Worm (Caenorhabditis elegans) whole organism, early embryonic: Measurements from ENCODE around the gene exc-14.

Source experiments
- B0310.2 ChIP-seq: sonication (generic microtip); optimal IDR thresholded peaks from 2 replicates; lab custom pipeline; 2016; ENCODE audit warnings: mild to moderate bottlenecking, missing genetic modification characterization, missing compliant biosample characterization
- F13C5.2 ChIP-seq: sonication (generic microtip); optimal IDR thresholded peaks from 2 replicates; lab custom pipeline; 2017; ENCODE audit warnings: mild to moderate bottlenecking, missing genetic modification characterization, inconsistent platforms, missing compliant biosample characterization
- aly-1 ChIP-seq: sonication (generic microtip); optimal IDR thresholded peaks from 2 replicates; lab custom pipeline; 2016; ENCODE audit warnings: missing genetic modification characterization, missing compliant biosample characterization
- ama-1 ChIP-seq: fragments of 150-350 bp; optimal IDR thresholded peaks from 2 replicates; lab custom pipeline; 2014
- ceh-13 ChIP-seq: fragments of 200-800 bp; sonication (Bioruptor generic); optimal IDR thresholded peaks from 2 replicates; lab custom pipeline; 2018; ENCODE audit warnings: mild to moderate bottlenecking, missing genetic modification characterization, missing compliant biosample characterization
- ceh-36 ChIP-seq: sonication (generic microtip); optimal IDR thresholded peaks from 2 replicates; lab custom pipeline; 2016; ENCODE audit warnings: missing genetic modification characterization, inconsistent platforms, missing compliant biosample characterization
- ets-7 ChIP-seq: sonication (generic microtip); optimal IDR thresholded peaks from 2 replicates; lab custom pipeline; 2016; ENCODE audit warnings: missing genotype, missing genetic modification characterization, missing compliant biosample characterization
- flt-1 ChIP-seq: fragments of 200-800 bp; sonication (Bioruptor generic); IDR thresholded peaks from 2 replicates; pipeline ENCODE4 v1.3.6; 2022; ENCODE audit warnings: missing genetic modification characterization, missing compliant biosample characterization
- hmbx-1 ChIP-seq: sonication (generic microtip); optimal IDR thresholded peaks from 2 replicates; lab custom pipeline; 2016; ENCODE audit warnings: mild to moderate bottlenecking, missing genetic modification characterization, missing compliant biosample characterization
- hmg-4 ChIP-seq: fragments of 200-800 bp; sonication (Bioruptor generic); optimal IDR thresholded peaks from 2 replicates; lab custom pipeline; 2018; ENCODE audit warnings: mild to moderate bottlenecking, missing genetic modification characterization, missing compliant biosample characterization
- hnd-1 ChIP-seq: sonication (generic microtip); optimal IDR thresholded peaks from 2 replicates; lab custom pipeline; 2016; ENCODE audit warnings: missing genetic modification characterization, missing compliant biosample characterization
- pes-1 ChIP-seq: fragments of 200-800 bp; sonication (Bioruptor generic); IDR thresholded peaks from 2 replicates; pipeline ENCODE4 v1.3.6; 2022; ENCODE audit warnings: missing genetic modification reagents, missing genetic modification characterization, missing compliant biosample characterization
- scrt-1 ChIP-seq: fragments of 200-800 bp; sonication (Bioruptor generic); IDR thresholded peaks from 2 replicates; pipeline ENCODE4 v1.3.6; 2022; ENCODE audit warnings: missing genetic modification characterization, missing compliant biosample characterization
- sea-1 ChIP-seq: fragments of 200-800 bp; sonication (Bioruptor generic); conservative IDR thresholded peaks from 2 replicates; pipeline ENCODE4 v1.3.6; 2022; ENCODE audit warnings: missing genetic modification characterization, missing compliant biosample characterization
- tbx-11 ChIP-seq: fragments of 200-800 bp; sonication (Bioruptor generic); IDR thresholded peaks from 2 replicates; pipeline ENCODE4 v1.3.6; 2022; ENCODE audit warnings: missing genetic modification characterization, missing compliant biosample characterization
- tbx-37 ChIP-seq: fragments of 200-800 bp; sonication (Bioruptor generic); conservative IDR thresholded peaks from 2 replicates; pipeline ENCODE4 v1.3.6; 2022; ENCODE audit warnings: missing genetic modification reagents, missing genetic modification characterization, missing compliant biosample characterization
- tra-4 ChIP-seq: sonication (generic microtip); optimal IDR thresholded peaks from 2 replicates; lab custom pipeline; 2017; ENCODE audit warnings: missing genetic modification characterization, missing compliant biosample characterization

Gene exc-14

DNA sequence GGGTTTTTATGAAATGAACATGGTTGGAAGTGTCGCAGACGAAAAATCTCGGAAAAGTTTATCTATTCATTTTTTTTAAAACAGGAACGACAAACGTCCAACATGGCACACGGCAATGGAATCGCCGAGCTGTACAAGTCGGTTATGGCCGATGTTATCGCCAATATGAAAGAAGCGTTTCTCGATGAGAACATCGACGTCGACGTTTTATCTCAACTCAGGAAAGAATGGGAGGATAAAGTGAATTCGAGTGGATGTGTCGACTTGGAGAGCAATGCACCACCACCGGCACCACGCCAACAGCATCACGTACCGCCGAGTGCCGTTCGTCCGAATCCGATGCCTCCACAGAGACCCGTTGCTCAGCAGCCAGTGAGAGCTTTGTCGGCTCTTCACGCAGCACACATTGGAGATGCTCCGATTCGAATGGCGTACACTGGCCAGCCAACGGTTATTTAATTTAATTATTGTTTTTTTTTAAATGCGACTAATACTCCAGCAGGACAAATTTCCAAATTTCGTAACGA lies 4.1 kb upstream of the exc-14 start:
- TF ChIP-seq ets-7 (tag; lab: Kevin White, UChicago), result no peak
- no peak for TF ChIP-seq tbx-37
- no peak for TF ChIP-seq tra-4
- no peak for TF ChIP-seq F13C5.2 (tag; lab: Kevin White, UChicago)
- TF ChIP-seq hmg-4 (GFP tag; lab: Kevin White, UChicago), result no peak
- TF ChIP-seq sea-1, result no peak
- no peak for TF ChIP-seq hnd-1
- TF ChIP-seq ama-1 (lab: Kevin White, UChicago), result no peak
- TF ChIP-seq hmbx-1, result no peak
- TF ChIP-seq flt-1, result no peak
- no peak for TF ChIP-seq pes-1 (GFP tag; lab: Robert Waterston, UW)

DNA sequence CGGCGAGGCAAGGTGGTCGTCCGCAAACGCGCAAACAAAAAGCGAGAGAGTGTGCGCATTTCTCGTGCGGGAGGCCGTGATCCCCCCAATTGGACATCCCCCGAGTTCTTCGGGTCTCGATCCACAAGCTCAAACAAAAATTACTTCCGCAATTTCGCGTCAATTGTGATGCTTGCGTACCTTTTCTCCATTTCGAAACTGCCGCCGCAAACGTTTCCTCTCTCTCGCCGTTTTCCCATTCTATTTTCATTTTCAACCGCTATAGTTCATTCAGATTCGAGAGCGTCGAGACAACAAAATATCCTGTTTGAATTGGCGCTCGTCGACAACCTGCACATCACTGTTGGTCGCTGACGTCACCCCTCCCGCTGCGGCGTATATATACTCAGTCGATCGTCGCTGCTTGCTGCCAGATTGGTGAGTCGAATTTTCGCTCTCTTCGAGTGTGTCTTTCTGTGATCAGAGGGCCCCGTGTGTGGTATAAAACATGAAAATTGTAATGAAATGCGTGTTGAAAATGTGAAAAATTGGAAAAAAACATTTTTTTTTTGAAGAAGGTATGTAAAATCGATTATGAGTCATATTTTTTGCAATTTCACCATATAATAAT lies 3.4 kb upstream of the exc-14 start, which contains the start of the genes pqn-51 and K11D12.14:
Gene pqn-51 (plus strand): TSS at position 275 of the 610 bp plus-strand sequence.
Gene K11D12.14 (plus strand): TSS at position 304 of the 610 bp plus-strand sequence.
- TF ChIP-seq F13C5.2 (tag; lab: Kevin White, UChicago) (peak; percentile 71), ceh-36 (tag; lab: Kevin White, UChicago) (no peak), pes-1 (GFP tag; lab: Robert Waterston, UW) (0 out of 2 replicates have a peak, but pooled peaks have one; percentile 32), scrt-1 (GFP tag; lab: Robert Waterston, UW) (peak; percentile 85), flt-1 (0 out of 2 replicates have a peak, but pooled peaks have one; percentile 20), hmg-4 (GFP tag; lab: Kevin White, UChicago) (peak; percentile 15), B0310.2 (tag; lab: Kevin White, UChicago) (no peak)

DNA sequence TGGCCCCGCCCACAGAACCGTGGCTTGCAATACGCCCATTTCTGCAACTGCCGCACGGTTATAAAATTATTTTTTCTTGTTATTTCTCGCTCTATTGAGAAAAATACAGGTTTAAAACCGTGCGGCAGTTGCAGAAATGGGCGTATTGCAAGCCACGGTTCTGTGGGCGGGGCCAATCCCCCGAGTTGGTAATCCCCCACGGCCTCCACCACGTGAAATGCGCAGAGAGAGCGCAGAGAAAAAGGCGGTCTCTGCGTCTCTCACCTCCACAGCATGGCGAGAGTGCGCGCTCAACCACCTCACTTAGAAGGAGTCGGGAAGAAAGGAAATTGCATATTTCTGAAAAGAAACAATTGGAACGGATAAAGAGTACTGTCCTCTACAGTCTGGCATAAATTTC lies 1.2 kb upstream of the exc-14 start:
- peak; percentile 42; the same call in 1 of the 2 replicates for TF ChIP-seq pes-1 (GFP tag; lab: Robert Waterston, UW)
- TF ChIP-seq sea-1, result peak; percentile 69; the same call in 1 of the 2 replicates
- peak; percentile 88 for TF ChIP-seq scrt-1 (GFP tag; lab: Robert Waterston, UW)

DNA sequence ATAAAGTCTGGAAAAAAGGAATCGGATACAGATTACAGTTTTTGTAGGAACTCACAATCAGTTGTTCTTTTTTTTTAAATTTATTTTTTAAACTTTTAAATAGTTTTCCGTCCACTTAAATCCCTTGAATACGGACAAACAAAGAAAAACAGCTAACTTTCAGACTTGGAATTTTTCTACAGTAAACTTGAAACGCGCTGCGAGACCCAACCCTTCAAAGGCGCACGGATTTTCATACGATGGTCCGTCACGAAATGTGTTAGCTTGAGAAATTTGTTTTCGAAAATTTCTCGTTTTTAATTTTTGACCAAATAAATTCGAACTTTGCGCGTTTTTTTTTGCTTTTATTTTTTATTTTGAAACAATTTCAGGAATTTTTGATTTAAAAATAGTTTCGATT lies 555 bp upstream of the exc-14 start:
- TF ChIP-seq F13C5.2 (tag; lab: Kevin White, UChicago) (no peak), hnd-1 (no peak), aly-1 (tag; lab: Kevin White, UChicago) (no peak)

DNA sequence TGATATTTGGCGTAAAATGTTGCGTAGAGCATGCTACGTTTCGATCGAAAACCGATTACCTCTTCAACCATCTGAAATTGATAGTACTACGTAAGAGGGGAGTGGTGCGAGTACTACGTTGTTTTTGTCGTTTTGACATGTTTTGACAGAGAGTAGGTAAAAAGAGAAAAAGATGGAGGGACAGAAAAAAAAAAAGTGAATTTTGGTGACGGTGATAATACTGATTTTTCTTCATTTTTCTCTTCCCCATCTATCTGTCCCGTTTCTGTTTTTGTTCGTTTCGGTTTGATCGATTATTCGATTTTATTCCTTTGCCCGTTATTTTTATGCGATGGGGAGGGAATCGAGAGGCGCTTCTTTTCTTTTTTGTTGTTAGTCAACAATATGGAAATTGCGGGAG lies 5.1 kb downstream of the exc-14 start, which contains the start of gene K11D12.8:
Gene K11D12.8 (minus strand): TSS at position 77 of the 400 bp plus-strand sequence.
- no peak for TF ChIP-seq hmg-4 (GFP tag; lab: Kevin White, UChicago)
- no peak for TF ChIP-seq tbx-11 (GFP tag; lab: Robert Waterston, UW)
- no peak for TF ChIP-seq scrt-1 (GFP tag; lab: Robert Waterston, UW)
- no peak for TF ChIP-seq tbx-37
- no peak for TF ChIP-seq tra-4
- no peak for TF ChIP-seq hnd-1
- TF ChIP-seq hmbx-1, result no peak
- TF ChIP-seq ets-7 (tag; lab: Kevin White, UChicago), result no peak
- TF ChIP-seq F13C5.2 (tag; lab: Kevin White, UChicago), result no peak
- no peak for TF ChIP-seq pes-1 (GFP tag; lab: Robert Waterston, UW)
- TF ChIP-seq sea-1, result no peak
- no peak for TF ChIP-seq ceh-13 (GFP tag; lab: Kevin White, UChicago)

DNA sequence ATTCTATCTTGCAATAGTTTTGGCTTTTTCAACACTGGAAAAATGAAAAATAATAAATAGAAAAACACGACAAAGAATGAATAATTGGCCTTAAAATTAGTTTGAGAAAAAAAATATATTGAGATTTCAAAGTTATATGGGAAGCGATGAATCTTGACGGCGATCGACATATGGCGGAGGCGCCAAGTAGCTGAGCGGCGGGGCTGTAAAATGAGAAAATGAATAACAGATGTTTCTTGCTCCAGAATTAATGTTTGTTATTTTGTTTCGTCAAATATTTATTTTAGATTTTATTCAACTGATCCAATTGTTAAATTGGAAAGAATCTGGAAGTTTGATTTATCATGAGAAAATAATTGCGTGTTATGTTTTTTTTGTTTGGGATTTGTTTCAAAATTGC lies 6.4 kb downstream of the exc-14 start, which contains the start of gene K11D12.11:
Gene K11D12.11 (minus strand): TSS at position 42 of the 400 bp plus-strand sequence.
- TF ChIP-seq ama-1 (lab: Kevin White, UChicago) (no peak), B0310.2 (tag; lab: Kevin White, UChicago) (no peak), hmbx-1 (no peak), ceh-13 (GFP tag; lab: Kevin White, UChicago) (no peak), sea-1 (no peak)

DNA sequence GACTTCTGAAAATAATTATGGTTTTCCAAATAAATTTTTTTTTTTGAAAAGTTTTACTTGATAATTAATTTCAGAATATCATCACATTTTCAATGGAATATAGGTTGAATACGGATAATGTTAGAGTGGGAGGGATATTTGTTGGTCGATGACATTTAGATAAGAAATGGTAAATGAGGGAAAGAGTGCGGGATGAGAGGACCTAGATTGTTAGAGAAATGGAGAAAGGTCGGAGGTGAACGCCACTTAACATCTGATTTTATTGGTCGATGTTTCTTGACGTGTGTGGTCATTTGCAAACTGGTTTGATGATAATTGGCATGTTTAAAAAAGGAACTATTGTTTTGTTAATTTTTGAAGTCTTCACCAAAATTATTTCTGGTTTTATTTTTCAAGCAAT lies 7.6 kb downstream of the exc-14 start:
- no peak for TF ChIP-seq tbx-37
- no peak for TF ChIP-seq ama-1 (lab: Kevin White, UChicago)
- TF ChIP-seq F13C5.2 (tag; lab: Kevin White, UChicago), result no peak
- TF ChIP-seq hmg-4 (GFP tag; lab: Kevin White, UChicago), result no peak
- no peak for TF ChIP-seq sea-1
- TF ChIP-seq flt-1, result no peak

DNA sequence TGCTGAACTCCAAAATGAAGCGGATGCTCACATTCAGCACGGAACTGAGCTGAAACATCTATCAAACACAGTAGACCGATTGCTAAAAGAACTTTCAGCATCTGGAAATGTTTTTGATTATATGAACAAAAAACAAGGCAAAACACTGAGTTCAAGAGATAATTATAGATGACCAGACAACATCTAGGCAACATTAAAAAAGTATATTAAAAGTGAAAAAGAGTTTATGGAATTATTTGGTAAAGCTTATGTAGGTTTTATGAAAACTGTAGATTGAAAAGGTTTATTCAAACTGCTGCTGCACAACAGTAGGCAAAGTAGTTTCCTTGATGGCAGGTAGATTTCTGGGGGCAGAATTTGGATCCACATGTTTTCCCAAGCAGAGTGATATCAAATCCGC lies 9.6 kb downstream of the exc-14 start, which contains the start of gene K11D12.7:
Gene K11D12.7 (minus strand): TSS at position 101 of the 400 bp plus-strand sequence.
- TF ChIP-seq tbx-11 (GFP tag; lab: Robert Waterston, UW), result no peak
- no peak for TF ChIP-seq aly-1 (tag; lab: Kevin White, UChicago)
- no peak for TF ChIP-seq tbx-37
- no peak for TF ChIP-seq tra-4
- TF ChIP-seq B0310.2 (tag; lab: Kevin White, UChicago), result no peak
- no peak for TF ChIP-seq ceh-13 (GFP tag; lab: Kevin White, UChicago)
- no peak for TF ChIP-seq ets-7 (tag; lab: Kevin White, UChicago)
- no peak for TF ChIP-seq hmbx-1
- TF ChIP-seq sea-1, result no peak
- TF ChIP-seq ama-1 (lab: Kevin White, UChicago), result no peak
- TF ChIP-seq flt-1, result no peak
- TF ChIP-seq hmg-4 (GFP tag; lab: Kevin White, UChicago), result no peak
- TF ChIP-seq ceh-36 (tag; lab: Kevin White, UChicago), result no peak
- no peak for TF ChIP-seq F13C5.2 (tag; lab: Kevin White, UChicago)
- TF ChIP-seq scrt-1 (GFP tag; lab: Robert Waterston, UW), result no peak
- TF ChIP-seq pes-1 (GFP tag; lab: Robert Waterston, UW), result no peak
- no peak for TF ChIP-seq hnd-1
